Worm (Caenorhabditis elegans): ENCODE results near the gene B0034.5.

ce11 chrII:6022596-6022995 lies 47.8 kb upstream of the B0034.5 start:
- no peak for TF ChIP-seq ztf-11 (tag; optimal IDR thresholded peaks at IDR 0.05)
- TF ChIP-seq gmeb-1 (tag; optimal IDR thresholded peaks at IDR 0.05), result no peak
- TF ChIP-seq elt-1 (tag; optimal IDR thresholded peaks at IDR 0.05), result no peak
- no peak for TF ChIP-seq ceh-82 (tag; optimal IDR thresholded peaks at IDR 0.05)
- TF ChIP-seq mdl-1 (tag; optimal IDR thresholded peaks at IDR 0.05), result no peak
- TF ChIP-seq ama-1 (optimal IDR thresholded peaks at IDR 0.05), result no peak
- TF ChIP-seq sem-4 (tag; optimal IDR thresholded peaks at IDR 0.05), result no peak
- no peak for TF ChIP-seq ztf-4 (tag; optimal IDR thresholded peaks at IDR 0.05)
- TF ChIP-seq aly-2 (tag; optimal IDR thresholded peaks at IDR 0.05), result no peak
- no peak for TF ChIP-seq unc-55 (GFP tag; optimal IDR thresholded peaks at IDR 0.05)
- no peak for TF ChIP-seq nhr-11 (tag; optimal IDR thresholded peaks at IDR 0.05)
- TF ChIP-seq lin-13 (GFP tag; optimal IDR thresholded peaks at IDR 0.05), result no peak

Data from whole organism, L2 larva.